Fruit fly (Drosophila melanogaster): ENCODE data around the gene CG43127.

The CG43127 gene

dm6 chr3L:10641589-10641988 lies 16.2 kb upstream of the CG43127 start, which contains the start of gene CG14154:
CG14154 (plus strand) TSS chr3L:10641889.
- TF ChIP-seq esn (GFP tag; optimal IDR thresholded peaks at IDR 0.05) (no peak), CG8319 (GFP tag; optimal IDR thresholded peaks at IDR 0.05) (no peak), CG6276 (GFP tag; optimal IDR thresholded peaks at IDR 0.05) (no peak), CG9139 (GFP tag; optimal IDR thresholded peaks at IDR 0.05) (no peak)

- TF ChIP-seq CG8119 (GFP tag; IDR thresholded peaks at IDR 0.05) (no peak), topi (GFP tag; optimal IDR thresholded peaks at IDR 0.05) (no peak), CG8632 (GFP tag; optimal IDR thresholded peaks at IDR 0.05) (no peak), Blimp-1 (GFP tag; optimal IDR thresholded peaks at IDR 0.05) (no peak), CG6163 (GFP tag; IDR thresholded peaks at IDR 0.05) (no peak), ss (GFP tag; optimal IDR thresholded peaks at IDR 0.05) (no peak), CG10631 (GFP tag; optimal IDR thresholded peaks at IDR 0.05) (no peak), esn (GFP tag; optimal IDR thresholded peaks at IDR 0.05) (no peak), fd85E (GFP tag; optimal IDR thresholded peaks at IDR 0.05) (no peak), OdsH (GFP tag; optimal IDR thresholded peaks at IDR 0.05) (no peak), eg (GFP tag; IDR thresholded peaks at IDR 0.05) (no peak), CG6808 (GFP tag; optimal IDR thresholded peaks at IDR 0.05) (no peak)
Observed at dm6 chr3L:10639440-10639839, 14.0 kb upstream of the CG43127 start, which contains the start of gene CG18628. CG18628 (plus strand) TSS chr3L:10639740.

dm6 chr3L:10637819-10638218 lies 12.4 kb upstream of the CG43127 start, which contains the start of gene Cnep1r2:
Cnep1r2 (plus strand) TSS chr3L:10638146.
- TF ChIP-seq CG4318 (GFP tag; optimal IDR thresholded peaks at IDR 0.05): peak; percentile 91
- TF ChIP-seq acj6 (GFP tag; optimal IDR thresholded peaks at IDR 0.05): peak; percentile 92
- TF ChIP-seq fkh (GFP tag; optimal IDR thresholded peaks at IDR 0.05): peak; percentile 78
- TF ChIP-seq topi (GFP tag; optimal IDR thresholded peaks at IDR 0.05): peak; percentile 86
- peak; percentile 84 for TF ChIP-seq cyc (GFP tag; optimal IDR thresholded peaks at IDR 0.05)
- TF ChIP-seq CG6276 (GFP tag; optimal IDR thresholded peaks at IDR 0.05): no peak
- peak; percentile 85 for TF ChIP-seq CG11902 (GFP tag; optimal IDR thresholded peaks at IDR 0.05)
- TF ChIP-seq CG10669 (GFP tag; optimal IDR thresholded peaks at IDR 0.05): peak; percentile 89
- TF ChIP-seq spab (GFP tag; optimal IDR thresholded peaks at IDR 0.05): peak; percentile 87
- peak; percentile 91 for TF ChIP-seq Gug (GFP tag; IDR thresholded peaks at IDR 0.05)
- peak; percentile 88 for TF ChIP-seq Blimp-1 (GFP tag; optimal IDR thresholded peaks at IDR 0.05)
- TF ChIP-seq net (GFP tag; optimal IDR thresholded peaks at IDR 0.05): peak; percentile 85
- peak; percentile 96 for TF ChIP-seq CG32006 (GFP tag; optimal IDR thresholded peaks at IDR 0.05)
- peak; percentile 80 for TF ChIP-seq dac (GFP tag; optimal IDR thresholded peaks at IDR 0.05)
- no peak for TF ChIP-seq Hr4 (GFP tag; optimal IDR thresholded peaks at IDR 0.05)
- no peak for TF ChIP-seq CG7368 (GFP tag; optimal IDR thresholded peaks at IDR 0.05)
- peak; percentile 88 for TF ChIP-seq CG6808 (GFP tag; optimal IDR thresholded peaks at IDR 0.05)
- peak; percentile 94 for TF ChIP-seq eg (GFP tag; IDR thresholded peaks at IDR 0.05)
- TF ChIP-seq Hr39 (GFP tag; optimal IDR thresholded peaks at IDR 0.05): peak; percentile 85
- TF ChIP-seq Eip78C (GFP tag): peak; percentile 94
- TF ChIP-seq CG8319 (GFP tag; optimal IDR thresholded peaks at IDR 0.05): peak; percentile 83
- TF ChIP-seq CG1621 (tag; optimal IDR thresholded peaks at IDR 0.05): no peak
- TF ChIP-seq CG6792 (GFP tag; optimal IDR thresholded peaks at IDR 0.05): peak; percentile 87
- peak in 1 of 2 experiments; percentile 84 for TF ChIP-seq salr (GFP tag; optimal IDR thresholded peaks at IDR 0.05)
- TF ChIP-seq Eip75B (GFP tag; optimal IDR thresholded peaks at IDR 0.05): peak; percentile 82
- peak; percentile 62 for TF ChIP-seq Lpt (GFP tag; optimal IDR thresholded peaks at IDR 0.05)
- TF ChIP-seq CG3919 (GFP tag; optimal IDR thresholded peaks at IDR 0.05): peak; percentile 88
- TF ChIP-seq svp (GFP tag): no peak
- peak; percentile 94 for TF ChIP-seq Ets96B (tag; optimal IDR thresholded peaks at IDR 0.05)
- peak; percentile 96 for TF ChIP-seq achi (GFP tag; optimal IDR thresholded peaks at IDR 0.05)
- TF ChIP-seq Hr38 (GFP tag; optimal IDR thresholded peaks at IDR 0.05): no peak
- TF ChIP-seq pdm3 (GFP tag; optimal IDR thresholded peaks at IDR 0.05): peak; percentile 83
- TF ChIP-seq fd59A (GFP tag; optimal IDR thresholded peaks at IDR 0.05): peak; percentile 75
- TF ChIP-seq CG11762 (GFP tag; optimal IDR thresholded peaks at IDR 0.05; ENCODE audit: insufficient read depth): peak; percentile 76
- no peak for TF ChIP-seq CG16779 (tag; optimal IDR thresholded peaks at IDR 0.05)
- no peak for TF ChIP-seq vri (GFP tag; optimal IDR thresholded peaks at IDR 0.05)
- peak; percentile 84 for TF ChIP-seq Sox14 (GFP tag; optimal IDR thresholded peaks at IDR 0.05)
- peak; percentile 97 for TF ChIP-seq CG10631 (GFP tag; optimal IDR thresholded peaks at IDR 0.05)
- TF ChIP-seq Sox15 (GFP tag; optimal IDR thresholded peaks at IDR 0.05): peak; percentile 93
- peak; percentile 37 for TF ChIP-seq fd85E (GFP tag; optimal IDR thresholded peaks at IDR 0.05)

All from whole organism, prepupa.